Fruit fly (Drosophila melanogaster) whole organism, prepupa: ENCODE results near the gene m.

Experiments
- Blimp-1 ChIP-seq: fragments of 200-800 bp; sonication (Bioruptor generic); optimal IDR thresholded peaks from 3 replicates; lab custom pipeline; 2017; ENCODE audit warnings: missing biosample characterization, missing genetic modification characterization, mild to moderate bottlenecking, moderate library complexity, missing genetic modification reagents
- CG10669 ChIP-seq: fragments of 200-800 bp; sonication (Bioruptor generic); optimal IDR thresholded peaks from 3 replicates; lab custom pipeline; 2018; ENCODE audit warnings: missing biosample characterization, mild to moderate bottlenecking, missing genetic modification characterization, moderate library complexity
- CG11902 ChIP-seq: fragments of 200-800 bp; sonication (Bioruptor generic); optimal IDR thresholded peaks from 3 replicates; lab custom pipeline; 2016; ENCODE audit warnings: missing biosample characterization, missing genetic modification characterization
- CG15336 ChIP-seq: fragments of 200-800 bp; sonication (Bioruptor generic); IDR thresholded peaks from 2 replicates; pipeline ENCODE4 v1.3.6; 2022; ENCODE audit warnings: missing biosample characterization, missing genetic modification characterization
- CG1621 ChIP-seq: fragments of 200-800 bp; sonication (Bioruptor generic); optimal IDR thresholded peaks from 3 replicates; lab custom pipeline; 2018; ENCODE audit warnings: missing biosample characterization, mild to moderate bottlenecking, missing genetic modification characterization
- CG16779 ChIP-seq: fragments of 200-800 bp; sonication (Bioruptor generic); optimal IDR thresholded peaks from 3 replicates; lab custom pipeline; 2017; ENCODE audit warnings: missing biosample characterization, mild to moderate bottlenecking, missing genetic modification characterization
- CG3032 ChIP-seq: fragments of 200-800 bp; optimal IDR thresholded peaks from 2 replicates; lab custom pipeline; 2019; ENCODE audit warnings: missing biosample characterization, mild to moderate bottlenecking, missing genetic modification characterization, moderate library complexity
- CG31627 ChIP-seq: fragments of 200-800 bp; sonication (Bioruptor generic); optimal IDR thresholded peaks from 3 replicates; lab custom pipeline; 2016; ENCODE audit warnings: missing biosample characterization, missing genetic modification characterization
- CG32006 ChIP-seq: fragments of 200-800 bp; sonication (Bioruptor generic); optimal IDR thresholded peaks from 3 replicates; lab custom pipeline; 2017; ENCODE audit warnings: missing biosample characterization, mild to moderate bottlenecking, missing genetic modification characterization
- CG34406 ChIP-seq: fragments of 200-800 bp; sonication (Bioruptor generic); optimal IDR thresholded peaks from 3 replicates; lab custom pipeline; 2016; ENCODE audit warnings: missing biosample characterization, missing genetic modification characterization
- CG4318 ChIP-seq: fragments of 200-800 bp; sonication (Bioruptor generic); optimal IDR thresholded peaks from 3 replicates; lab custom pipeline; 2017; ENCODE audit warnings: missing biosample characterization, mild to moderate bottlenecking, missing genetic modification characterization
- CG6163 ChIP-seq: fragments of 200-800 bp; sonication (Bioruptor generic); IDR thresholded peaks from 3 replicates; pipeline ENCODE4 v1.3.6; 2022; ENCODE audit warnings: missing biosample characterization, missing genetic modification characterization
- CG6276 ChIP-seq: fragments of 200-800 bp; sonication (Bioruptor generic); optimal IDR thresholded peaks from 2 replicates; lab custom pipeline; 2017; ENCODE audit warnings: missing biosample characterization, mild to moderate bottlenecking, missing genetic modification characterization
- CG6808 ChIP-seq: fragments of 200-800 bp; sonication (Bioruptor generic); optimal IDR thresholded peaks from 3 replicates; lab custom pipeline; 2017; ENCODE audit warnings: missing biosample characterization, missing genetic modification characterization, mild to moderate bottlenecking, moderate library complexity, missing genetic modification reagents
- CG6854 ChIP-seq: fragments of 200-800 bp; sonication (Bioruptor generic); optimal IDR thresholded peaks from 2 replicates; lab custom pipeline; 2017; ENCODE audit warnings: missing biosample characterization, mild to moderate bottlenecking, missing genetic modification characterization
- CG7368 ChIP-seq: fragments of 200-800 bp; sonication (Bioruptor generic); optimal IDR thresholded peaks from 3 replicates; lab custom pipeline; 2016; ENCODE audit warnings: missing biosample characterization, missing genetic modification characterization
- CG9139 ChIP-seq: fragments of 200-800 bp; sonication (Bioruptor generic); optimal IDR thresholded peaks from 3 replicates; lab custom pipeline; 2017; ENCODE audit warnings: missing biosample characterization, mild to moderate bottlenecking, missing genetic modification characterization
- Eip75B ChIP-seq: fragments of 200-800 bp; sonication (Bioruptor generic); optimal IDR thresholded peaks from 3 replicates; lab custom pipeline; 2016; ENCODE audit warnings: missing biosample characterization, missing genetic modification characterization
- Eip78C ChIP-seq: fragments of 200-800 bp; sonication (Bioruptor generic); peaks from one replicate; lab custom pipeline; 2016; ENCODE audit warnings: missing biosample characterization, missing genetic modification characterization
- Eip93F ChIP-seq: fragments of 200-800 bp; sonication (Bioruptor generic); optimal IDR thresholded peaks from 2 replicates; lab custom pipeline; 2016; ENCODE audit warnings: missing biosample characterization, mild to moderate bottlenecking, missing genetic modification characterization
- Ets21C ChIP-seq: fragments of 200-800 bp; sonication (Bioruptor generic); optimal IDR thresholded peaks from 3 replicates; lab custom pipeline; 2016; ENCODE audit warnings: missing biosample characterization, missing genetic modification characterization
- Gug ChIP-seq: fragments of 200-800 bp; sonication (Bioruptor generic); IDR thresholded peaks from 2 replicates; pipeline ENCODE4 v1.3.6; 2022; ENCODE audit warnings: missing biosample characterization, missing genetic modification characterization
- Hr38 ChIP-seq: sonication (Bioruptor generic); optimal IDR thresholded peaks from 2 replicates; lab custom pipeline; 2016; ENCODE audit warnings: missing biosample characterization, missing genetic modification characterization
- Hr39 ChIP-seq: fragments of 200-800 bp; sonication (Bioruptor generic); optimal IDR thresholded peaks from 2 replicates; lab custom pipeline; 2016; ENCODE audit warnings: missing biosample characterization, missing genetic modification characterization
- Hr4 ChIP-seq: fragments of 200-800 bp; sonication (Bioruptor generic); optimal IDR thresholded peaks from 3 replicates; lab custom pipeline; 2016; ENCODE audit warnings: missing biosample characterization, missing genetic modification characterization
- Lpt ChIP-seq: fragments of 200-800 bp; sonication (Bioruptor generic); optimal IDR thresholded peaks from 3 replicates; lab custom pipeline; 2016; ENCODE audit warnings: missing biosample characterization, missing genetic modification characterization
- Met ChIP-seq: fragments of 200-800 bp; sonication (Bioruptor generic); optimal IDR thresholded peaks from 3 replicates; lab custom pipeline; 2016; ENCODE audit warnings: missing biosample characterization, missing genetic modification characterization
- OdsH ChIP-seq: fragments of 200-800 bp; sonication (Bioruptor generic); optimal IDR thresholded peaks from 3 replicates; lab custom pipeline; 2016; ENCODE audit warnings: missing biosample characterization, missing genetic modification characterization
- Sox102F ChIP-seq: fragments of 200-800 bp; sonication (Bioruptor generic); optimal IDR thresholded peaks from 2 replicates; lab custom pipeline; 2016; ENCODE audit warnings: missing biosample characterization, mild to moderate bottlenecking, missing genetic modification characterization
- Sox14 ChIP-seq: fragments of 200-800 bp; sonication (Bioruptor generic); optimal IDR thresholded peaks from 3 replicates; lab custom pipeline; 2016; ENCODE audit warnings: missing biosample characterization, missing genetic modification characterization
- acj6 ChIP-seq: fragments of 200-800 bp; sonication (Bioruptor generic); optimal IDR thresholded peaks from 3 replicates; lab custom pipeline; 2016; ENCODE audit warnings: missing biosample characterization, missing genetic modification characterization
- cyc ChIP-seq: fragments of 200-800 bp; sonication (Bioruptor generic); optimal IDR thresholded peaks from 3 replicates; lab custom pipeline; 2016; ENCODE audit warnings: missing biosample characterization, missing genetic modification characterization
- dac ChIP-seq: fragments of 200-800 bp; sonication (Bioruptor generic); optimal IDR thresholded peaks from 2 replicates; lab custom pipeline; 2017; ENCODE audit warnings: missing biosample characterization, mild to moderate bottlenecking, missing genetic modification characterization
- dsx ChIP-seq: fragments of 200-800 bp; optimal IDR thresholded peaks from 3 replicates; lab custom pipeline; 2019; ENCODE audit warnings: missing biosample characterization, mild to moderate bottlenecking, missing genetic modification characterization, moderate library complexity; ENCODE audit not compliant: poor library complexity, severe bottlenecking
- eg ChIP-seq: fragments of 200-800 bp; sonication (Bioruptor generic); IDR thresholded peaks from 3 replicates; pipeline ENCODE4 v1.3.6; 2022; ENCODE audit warnings: missing biosample characterization, missing genetic modification characterization
- esn ChIP-seq: fragments of 200-800 bp; sonication (Bioruptor generic); optimal IDR thresholded peaks from 2 replicates; lab custom pipeline; 2016; ENCODE audit warnings: missing biosample characterization, mild to moderate bottlenecking, missing genetic modification characterization, moderate library complexity
- fd59A ChIP-seq: fragments of 200-800 bp; sonication (Bioruptor generic); optimal IDR thresholded peaks from 2 replicates; lab custom pipeline; 2017; ENCODE audit warnings: missing biosample characterization, mild to moderate bottlenecking, missing genetic modification characterization, missing genetic modification reagents
- fd85E ChIP-seq: fragments of 200-800 bp; sonication (Bioruptor generic); optimal IDR thresholded peaks from 3 replicates; lab custom pipeline; 2016; ENCODE audit warnings: missing biosample characterization, missing genetic modification characterization
- fkh ChIP-seq: fragments of 200-800 bp; sonication (Bioruptor generic); optimal IDR thresholded peaks from 3 replicates; lab custom pipeline; 2017; ENCODE audit warnings: missing biosample characterization, mild to moderate bottlenecking, missing genetic modification characterization, moderate library complexity
- lz ChIP-seq: fragments of 200-800 bp; sonication (Bioruptor generic); optimal IDR thresholded peaks from 3 replicates; lab custom pipeline; 2016; ENCODE audit warnings: missing biosample characterization, missing genetic modification characterization
- net ChIP-seq: fragments of 200-800 bp; sonication (Bioruptor generic); optimal IDR thresholded peaks from 3 replicates; lab custom pipeline; 2016; ENCODE audit warnings: missing biosample characterization, missing genetic modification characterization
- pdm3 ChIP-seq: fragments of 200-800 bp; sonication (Bioruptor generic); optimal IDR thresholded peaks from 3 replicates; lab custom pipeline; 2016; ENCODE audit warnings: missing biosample characterization, missing genetic modification characterization
- salr ChIP-seq, 2 experiments: fragments of 200-800 bp; sonication (Bioruptor generic); optimal IDR thresholded peaks; 3 replicates each; lab custom pipeline; 2016 to 2018; ENCODE audit warnings: missing biosample characterization in 2 of 2, missing genetic modification characterization in 2 of 2, mild to moderate bottlenecking in 1 of 2
- ss ChIP-seq, 2 experiments: fragments of 200-800 bp; sonication (Bioruptor generic); optimal IDR thresholded peaks; 2 replicates in 1 of 2; 3 replicates in 1 of 2; lab custom pipeline; 2017 to 2018; ENCODE audit warnings: mild to moderate bottlenecking in 2 of 2, missing biosample characterization in 2 of 2, missing genetic modification characterization in 2 of 2, moderate library complexity in 1 of 2
- svp ChIP-seq: fragments of 200-800 bp; sonication (Bioruptor generic); peaks from one replicate; lab custom pipeline; 2016; ENCODE audit warnings: missing biosample characterization, missing genetic modification characterization
- vri ChIP-seq: fragments of 200-800 bp; sonication (Bioruptor generic); optimal IDR thresholded peaks from 3 replicates; lab custom pipeline; 2016; ENCODE audit warnings: missing biosample characterization, mild to moderate bottlenecking, missing genetic modification characterization

The m gene

DNA sequence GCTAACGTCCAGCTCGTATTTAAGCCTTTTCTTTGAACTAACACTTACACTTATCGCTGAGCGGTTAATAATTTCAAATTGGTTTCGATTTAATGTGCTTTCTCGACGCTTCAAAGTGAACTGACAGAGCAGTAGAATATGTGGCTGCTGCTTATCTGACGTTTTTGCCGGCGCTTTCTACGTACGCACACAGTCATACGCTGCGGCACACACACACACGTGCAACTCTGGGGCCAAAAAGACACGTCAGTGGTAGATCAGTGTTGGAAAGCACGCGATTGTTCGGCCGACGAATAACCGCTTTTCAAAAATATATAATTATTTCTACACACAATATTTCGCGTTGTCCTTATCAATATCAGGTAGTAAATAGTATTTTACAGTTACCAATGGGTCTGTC is 52.1 kb downstream of the m start (continued):
- peak; percentile 46 for TF ChIP-seq vri (GFP tag; lab: Kevin White, UChicago)
- TF ChIP-seq CG11902 (GFP tag; lab: Kevin White, UChicago), result no peak
- peak; percentile 38; the same call in 1 of the 3 replicates for TF ChIP-seq CG6163 (GFP tag; lab: Robert Waterston, UW)
- no peak for TF ChIP-seq Ets21C (GFP tag; lab: Kevin White, UChicago)
- TF ChIP-seq CG10669 (GFP tag; lab: Kevin White, UChicago), result no peak
- peak; percentile 19 for TF ChIP-seq CG6854 (GFP tag; lab: Kevin White, UChicago)
- TF ChIP-seq CG31627 (GFP tag; lab: Kevin White, UChicago), result no peak
- no peak for TF ChIP-seq Gug (GFP tag; lab: Robert Waterston, UW)
- TF ChIP-seq dac, result no peak
- no peak for TF ChIP-seq CG32006 (GFP tag; lab: Kevin White, UChicago)
- no peak for TF ChIP-seq CG16779 (tag; lab: Kevin White, UChicago)
- TF ChIP-seq CG1621 (tag; lab: Kevin White, UChicago), result peak; percentile 37
- TF ChIP-seq CG3032 (tag; lab: Kevin White, UChicago), result no peak
- TF ChIP-seq cyc (GFP tag; lab: Kevin White, UChicago), result no peak
- no peak for TF ChIP-seq acj6 (GFP tag; lab: Kevin White, UChicago)

DNA sequence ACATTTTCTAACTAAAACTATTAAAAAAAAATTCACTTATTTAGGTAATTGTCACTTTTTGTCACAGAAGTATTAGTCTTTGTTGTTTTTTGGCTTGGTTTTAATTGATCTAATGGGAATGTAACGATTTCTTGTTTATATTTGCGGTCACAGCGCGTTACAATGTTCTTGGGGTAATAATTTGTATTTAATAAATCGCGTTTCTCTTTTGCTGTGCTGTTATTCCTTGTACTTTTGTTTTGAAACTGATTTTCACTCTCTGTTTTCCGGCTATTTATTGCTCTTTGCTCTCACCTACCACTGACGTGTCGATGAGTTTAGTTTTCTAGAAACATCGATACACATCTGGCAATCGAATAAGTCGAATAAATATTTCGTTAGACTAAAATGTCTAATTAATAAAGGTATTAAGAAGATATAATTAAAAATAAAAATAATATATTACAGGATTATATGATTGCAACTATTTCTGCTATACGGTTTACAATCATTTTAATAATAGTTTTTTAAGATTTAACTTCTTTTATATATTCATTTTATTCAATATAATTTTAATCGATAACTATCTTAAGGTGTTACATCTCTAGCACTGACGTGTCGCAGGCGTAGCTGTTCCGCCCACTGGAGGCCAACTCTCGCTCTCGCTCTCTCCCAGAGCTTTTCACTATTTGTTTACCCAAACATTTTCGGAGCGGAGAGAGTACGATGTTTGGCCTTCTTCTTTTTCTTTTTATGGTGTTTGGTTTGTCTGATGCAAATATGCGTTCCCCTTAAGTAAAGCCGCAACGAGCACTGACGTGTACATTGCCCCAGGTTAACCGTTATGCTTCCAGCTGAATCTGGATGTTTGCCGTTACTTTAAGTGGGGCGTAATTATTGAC is 53.0 kb downstream of the m start, which contains the start of gene Hsc70-3:
Gene Hsc70-3 (minus strand): TSS at position 251 of the 881 bp plus-strand sequence.
- TF ChIP-seq CG1621 (tag; lab: Kevin White, UChicago) (no peak), Met (GFP tag; lab: Kevin White, UChicago) (peak; percentile 28), CG3032 (tag; lab: Kevin White, UChicago) (peak; percentile 13), Sox102F (GFP tag; lab: Kevin White, UChicago) (peak; percentile 42), CG34406 (GFP tag; lab: Kevin White, UChicago) (peak; percentile 12), dsx (peak; percentile 30), fkh (GFP tag; lab: Kevin White, UChicago) (peak; percentile 92), cyc (GFP tag; lab: Kevin White, UChicago) (no peak), fd59A (GFP tag; lab: Kevin White, UChicago) (no peak), pdm3 (GFP tag; lab: Kevin White, UChicago) (no peak), Eip93F (GFP tag; lab: Kevin White, UChicago) (no peak), vri (GFP tag; lab: Kevin White, UChicago) (peak; percentile 62), dac (no peak), Eip78C (GFP tag; lab: Kevin White, UChicago) (peak; percentile 81), Eip75B (GFP tag; lab: Kevin White, UChicago) (no peak), Hr38 (GFP tag; lab: Kevin White, UChicago) (no peak), fd85E (GFP tag; lab: Kevin White, UChicago) (no peak), Blimp-1 (GFP tag; lab: Kevin White, UChicago) (no peak), CG7368 (GFP tag; lab: Kevin White, UChicago) (no peak), OdsH (GFP tag; lab: Kevin White, UChicago) (no peak), CG16779 (tag; lab: Kevin White, UChicago) (no peak), Sox14 (GFP tag; lab: Kevin White, UChicago) (no peak), acj6 (GFP tag; lab: Kevin White, UChicago) (no peak), CG6808 (GFP tag; lab: Kevin White, UChicago) (peak; percentile 29), Gug (GFP tag; lab: Robert Waterston, UW) (no peak), CG15336 (GFP tag; lab: Robert Waterston, UW) (peak; percentile 18; the same call in 1 of the 2 replicates), lz (GFP tag; lab: Kevin White, UChicago) (no peak), eg (no peak; the same call in 2 of the 3 replicates), Lpt (no peak), CG6276 (GFP tag; lab: Kevin White, UChicago) (peak; percentile 46), CG11902 (GFP tag; lab: Kevin White, UChicago) (no peak), svp (GFP tag; lab: Kevin White, UChicago) (peak; percentile 55), salr (GFP tag; optimal IDR thresholded peaks at IDR 0.05; lab: Kevin White, UChicago) (no peak), net (GFP tag; lab: Kevin White, UChicago) (no peak), CG31627 (GFP tag; lab: Kevin White, UChicago) (no peak), Hr4 (GFP tag; lab: Kevin White, UChicago) (no peak), CG4318 (GFP tag; lab: Kevin White, UChicago) (no peak), ss (GFP tag; optimal IDR thresholded peaks at IDR 0.05; lab: Kevin White, UChicago) (peak; percentile 38 to 53), esn (peak; percentile 28), Hr39 (no peak), CG9139 (GFP tag; lab: Kevin White, UChicago) (peak; percentile 21)
